Worm (Caenorhabditis elegans): Measurements from ENCODE around the gene ldp-1.

DNA sequence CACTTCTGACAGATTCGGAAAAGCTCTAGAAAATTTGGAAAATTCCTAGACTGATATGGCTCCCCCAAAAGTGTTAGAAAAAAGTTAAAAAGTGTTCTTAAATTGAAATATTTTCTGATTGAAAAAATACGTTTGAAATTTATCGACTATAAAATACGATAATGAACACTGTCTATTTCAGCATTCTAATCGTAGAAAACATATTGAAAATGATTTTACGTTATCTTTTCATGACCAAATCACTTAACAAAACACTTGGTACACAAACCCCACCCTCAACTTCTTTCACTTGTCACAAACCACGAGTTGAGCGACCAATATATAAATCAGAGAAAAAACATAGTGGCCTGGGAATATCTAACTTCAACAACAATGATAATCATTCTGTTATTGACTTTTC is 51.9 kb downstream of the ldp-1 start, which contains the start of gene cyp-33C1:
- TF ChIP-seq hsf-1 (GFP tag; IDR thresholded peaks at IDR 0.05) (no peak), egrh-3 (GFP tag; IDR thresholded peaks at IDR 0.05) (no peak), lag-1 (GFP tag; IDR thresholded peaks at IDR 0.05) (no peak), lir-1 (GFP tag; conservative IDR thresholded peaks at IDR 0.05) (no peak), hlh-26 (GFP tag; conservative IDR thresholded peaks at IDR 0.05) (no peak), snpc-4 (GFP tag; optimal IDR thresholded peaks at IDR 0.05) (no peak), snpc-4 (tag; optimal IDR thresholded peaks at IDR 0.05) (no peak), K11D2.4 (GFP tag; IDR thresholded peaks at IDR 0.05) (no peak), zim-3 (tag; optimal IDR thresholded peaks at IDR 0.05) (no peak), ama-1 (optimal IDR thresholded peaks at IDR 0.05) (no peak), ama-1 (GFP tag; optimal IDR thresholded peaks at IDR 0.05) (no peak), lin-35 (GFP tag; optimal IDR thresholded peaks at IDR 0.05) (no peak)

Measured in whole organism, young adult.